Worm (Caenorhabditis elegans): ENCODE measurements around the gene C31E10.5.

DNA sequence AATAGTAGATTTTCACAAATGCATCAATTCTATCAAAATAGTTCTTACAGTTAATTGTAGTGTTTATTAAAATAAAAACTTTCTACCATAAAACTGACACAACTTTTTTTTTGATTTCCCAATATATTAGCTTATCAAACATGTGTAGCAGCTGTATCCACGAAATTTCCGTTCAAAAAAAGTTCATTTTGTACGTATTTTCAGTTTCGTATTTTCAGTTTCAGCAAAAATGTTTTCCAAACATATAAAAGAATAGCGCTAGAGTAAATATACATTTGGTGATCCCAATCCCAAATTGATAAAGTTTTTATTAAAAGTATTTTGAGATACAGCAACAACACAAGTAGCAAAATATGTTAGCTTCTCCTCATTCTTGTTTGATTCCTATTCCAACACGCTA is 33.8 kb upstream of the C31E10.5 start:
- TF ChIP-seq fos-1 (tag; optimal IDR thresholded peaks at IDR 0.05) (no peak), skn-1 (tag; optimal IDR thresholded peaks at IDR 0.05) (no peak), nhr-25 (tag; optimal IDR thresholded peaks at IDR 0.05) (no peak), nhr-67 (tag; optimal IDR thresholded peaks at IDR 0.05) (no peak), nhr-12 (tag; optimal IDR thresholded peaks at IDR 0.05) (no peak), ceh-16 (tag; optimal IDR thresholded peaks at IDR 0.05) (no peak), tbx-2 (tag; optimal IDR thresholded peaks at IDR 0.05) (no peak)

All from whole organism, L3 larva.